Worm (Caenorhabditis elegans) whole organism, L4 larva: ENCODE data around the gene T28D6.5.
A peak's percentile ranks its signal among the peaks of the same experiment; 100 is the strongest.

Experiments used
- D1046.2 ChIP-seq: fragments of 200-800 bp; sonication (Bioruptor generic); IDR thresholded peaks from 2 replicates; pipeline ENCODE4 v1.3.6; 2022; ENCODE audit warnings: missing genetic modification characterization, missing compliant biosample characterization
- F26F4.8 ChIP-seq: fragments of 200-800 bp; sonication (Bioruptor generic); conservative IDR thresholded peaks from 2 replicates; pipeline ENCODE4 v1.3.6; 2022; ENCODE audit warnings: missing genetic modification characterization, missing compliant biosample characterization
- Y105C5A.15 ChIP-seq: fragments of 200-800 bp; sonication (Bioruptor generic); IDR thresholded peaks from 2 replicates; pipeline ENCODE4 v1.3.6; 2022; ENCODE audit warnings: missing genetic modification characterization, missing compliant biosample characterization
- Y75B8A.6 ChIP-seq: fragments of 200-800 bp; sonication (Bioruptor generic); IDR thresholded peaks from 2 replicates; pipeline ENCODE4 v1.3.6; 2022; ENCODE audit warnings: missing genetic modification reagents, missing genetic modification characterization, missing compliant biosample characterization
- ZK337.2 ChIP-seq: fragments of 200-800 bp; sonication (Bioruptor generic); IDR thresholded peaks from 2 replicates; pipeline ENCODE4 v1.3.6; 2022; ENCODE audit warnings: missing genetic modification reagents, missing genetic modification characterization, missing compliant biosample characterization
- aha-1 ChIP-seq: fragments of 150-350 bp; peaks from one replicate; lab custom pipeline; 2014; ENCODE audit warnings: missing biosample characterization, missing genetic modification characterization
- ama-1 ChIP-seq: fragments of 150-350 bp; optimal IDR thresholded peaks from 2 replicates; lab custom pipeline; 2014; ENCODE audit warnings: inconsistent platforms, mixed read lengths
- arid-1 ChIP-seq: fragments of 200-800 bp; sonication (Bioruptor generic); conservative IDR thresholded peaks from 2 replicates; pipeline ENCODE4 v1.3.6; 2022; ENCODE audit warnings: missing genetic modification reagents, missing genetic modification characterization, missing compliant biosample characterization
- ceh-32 ChIP-seq: sonication (generic microtip); optimal IDR thresholded peaks from 2 replicates; lab custom pipeline; 2016; ENCODE audit warnings: mild to moderate bottlenecking, missing genetic modification characterization, missing compliant biosample characterization; ENCODE audit not compliant: poor library complexity
- ceh-44 ChIP-seq: fragments of 200-800 bp; sonication (Bioruptor generic); IDR thresholded peaks from 2 replicates; pipeline ENCODE4 v1.3.6; 2022; ENCODE audit warnings: missing genetic modification reagents, missing genetic modification characterization, missing compliant biosample characterization
- cey-2 ChIP-seq: sonication (generic microtip); optimal IDR thresholded peaks from 3 replicates; lab custom pipeline; 2017; ENCODE audit warnings: missing genetic modification characterization, mild to moderate bottlenecking, missing compliant biosample characterization, antibody characterized with exemption, borderline replicate concordance; ENCODE audit not compliant: insufficient read depth
- daf-16 ChIP-seq, 3 experiments: sonication (generic microtip); optimal IDR thresholded peaks; 2 replicates each; lab custom pipeline; 2016 to 2017; ENCODE audit warnings: missing genetic modification characterization in 3 of 3, missing genetic modification reagents in 3 of 3, mild to moderate bottlenecking in 2 of 3, missing compliant biosample characterization in 2 of 3, missing biosample characterization in 1 of 3, moderate library complexity in 1 of 3
- daf-19 ChIP-seq: fragments of 200-800 bp; sonication (Bioruptor generic); conservative IDR thresholded peaks from 2 replicates; pipeline ENCODE4 v1.3.6; 2022; ENCODE audit warnings: missing genetic modification characterization, missing compliant biosample characterization
- daf-8 ChIP-seq: fragments of 200-800 bp; sonication (Bioruptor generic); IDR thresholded peaks from 2 replicates; pipeline ENCODE4 v1.3.6; 2022; ENCODE audit warnings: missing genetic modification characterization, missing compliant biosample characterization
- dmd-6 ChIP-seq: fragments of 200-800 bp; sonication (Bioruptor generic); IDR thresholded peaks from 2 replicates; pipeline ENCODE4 v1.3.6; 2022; ENCODE audit warnings: missing genetic modification reagents, missing genetic modification characterization, missing compliant biosample characterization
- dpl-1 ChIP-seq: fragments of 150-350 bp; optimal IDR thresholded peaks from 2 replicates; lab custom pipeline; 2014; ENCODE audit warnings: missing biosample characterization, missing genetic modification reagents, missing genetic modification characterization
- duxl-1 ChIP-seq: sonication (generic microtip); optimal IDR thresholded peaks from 2 replicates; lab custom pipeline; 2016; ENCODE audit warnings: mild to moderate bottlenecking, missing genetic modification characterization, moderate library complexity, missing compliant biosample characterization; ENCODE audit not compliant: poor library complexity
- dve-1 ChIP-seq: sonication (generic microtip); optimal IDR thresholded peaks from 2 replicates; lab custom pipeline; 2017; ENCODE audit warnings: antibody characterized with exemption, mild to moderate bottlenecking, missing genetic modification characterization, missing compliant biosample characterization; ENCODE audit not compliant: insufficient read depth
- egl-27 ChIP-seq: sonication (generic microtip); optimal IDR thresholded peaks from 3 replicates; lab custom pipeline; 2017; ENCODE audit warnings: missing biosample characterization, missing genetic modification reagents, missing genetic modification characterization
- fkh-10 ChIP-seq: fragments of 150-350 bp; optimal IDR thresholded peaks from 2 replicates; lab custom pipeline; 2014; ENCODE audit warnings: missing biosample characterization, missing genetic modification reagents, missing genetic modification characterization
- gei-8 ChIP-seq: fragments of 200-800 bp; sonication (Bioruptor generic); optimal IDR thresholded peaks from 2 replicates; lab custom pipeline; 2018; ENCODE audit warnings: mild to moderate bottlenecking, missing genetic modification characterization, missing compliant biosample characterization
- hif-1 ChIP-seq, 2 experiments: sonication (generic microtip); optimal IDR thresholded peaks; 2 replicates each; lab custom pipeline; 2016 to 2017; ENCODE audit warnings: missing compliant biosample characterization in 2 of 2, missing genetic modification characterization in 2 of 2, missing genetic modification reagents in 2 of 2, missing genotype in 2 of 2, mild to moderate bottlenecking in 1 of 2
- hlh-30 ChIP-seq: sonication (generic microtip); optimal IDR thresholded peaks from 2 replicates; lab custom pipeline; 2017; ENCODE audit warnings: antibody characterized with exemption, mild to moderate bottlenecking, missing genetic modification characterization, missing compliant biosample characterization; ENCODE audit not compliant: insufficient read depth
- hmg-1.1 ChIP-seq: fragments of 200-800 bp; sonication (Bioruptor generic); IDR thresholded peaks from 2 replicates; pipeline ENCODE4 v1.3.6; 2022; ENCODE audit warnings: missing genetic modification reagents, missing genetic modification characterization, missing compliant biosample characterization
- lin-15B ChIP-seq: fragments of 150-350 bp; sonication (generic microtip); optimal IDR thresholded peaks from 3 replicates; lab custom pipeline; 2014; ENCODE audit warnings: missing biosample characterization, missing genetic modification characterization
- lin-38 ChIP-seq: fragments of 200-800 bp; sonication (Bioruptor generic); IDR thresholded peaks from 2 replicates; pipeline ENCODE4 v1.3.6; 2022; ENCODE audit warnings: missing genetic modification reagents, missing genetic modification characterization, missing compliant biosample characterization
- lsy-2 ChIP-seq, 2 experiments: fragments of 150-350 bp in 1 of 2; sonication (generic microtip) in 1 of 2; optimal IDR thresholded peaks; 2 replicates each; lab custom pipeline; 2014 to 2017; ENCODE audit warnings: missing biosample characterization in 2 of 2, missing genetic modification characterization in 2 of 2
- mdl-1 ChIP-seq, 2 experiments: fragments of 150-350 bp in 1 of 2; sonication (generic microtip) in 1 of 2; optimal IDR thresholded peaks; 2 replicates each; lab custom pipeline; 2014 to 2017; ENCODE audit warnings: missing biosample characterization in 2 of 2, missing genetic modification characterization in 2 of 2
- mdt-29 ChIP-seq: fragments of 200-800 bp; sonication (Bioruptor generic); IDR thresholded peaks from 2 replicates; pipeline ENCODE4 v1.3.6; 2022; ENCODE audit warnings: missing genetic modification reagents, missing genetic modification characterization, missing compliant biosample characterization
- mep-1 ChIP-seq: fragments of 150-350 bp; sonication (generic microtip); optimal IDR thresholded peaks from 3 replicates; lab custom pipeline; 2014; ENCODE audit warnings: missing biosample characterization, missing genetic modification characterization
- mxl-2 ChIP-seq: fragments of 200-800 bp; sonication (Bioruptor generic); conservative IDR thresholded peaks from 2 replicates; pipeline ENCODE4 v1.3.6; 2022; ENCODE audit warnings: missing genetic modification reagents, missing genetic modification characterization, missing compliant biosample characterization
- mxl-3 ChIP-seq: fragments of 200-800 bp; sonication (Bioruptor generic); optimal IDR thresholded peaks from 2 replicates; lab custom pipeline; 2018; ENCODE audit warnings: mild to moderate bottlenecking, missing genetic modification characterization, missing compliant biosample characterization
- nhr-10 ChIP-seq: fragments of 150-350 bp; optimal IDR thresholded peaks from 2 replicates; lab custom pipeline; 2014; ENCODE audit warnings: missing biosample characterization, missing genetic modification characterization
- nhr-11 ChIP-seq: fragments of 150-350 bp; optimal IDR thresholded peaks from 2 replicates; lab custom pipeline; 2014; ENCODE audit warnings: missing biosample characterization, missing genetic modification characterization
- nhr-25 ChIP-seq: sonication (generic microtip); optimal IDR thresholded peaks from 2 replicates; lab custom pipeline; 2017; ENCODE audit warnings: missing genetic modification characterization, mild to moderate bottlenecking, missing compliant biosample characterization, antibody characterized with exemption, moderate library complexity, borderline replicate concordance; ENCODE audit not compliant: insufficient read depth
- nhr-41 ChIP-seq: fragments of 200-800 bp; sonication (Bioruptor generic); IDR thresholded peaks from 2 replicates; pipeline ENCODE4 v1.3.6; 2022; ENCODE audit warnings: missing genetic modification reagents, missing genetic modification characterization, missing compliant biosample characterization
- nhr-6 ChIP-seq: fragments of 150-350 bp; optimal IDR thresholded peaks from 2 replicates; lab custom pipeline; 2014; ENCODE audit warnings: missing biosample characterization, missing genetic modification characterization
- nhr-76 ChIP-seq: fragments of 150-350 bp; optimal IDR thresholded peaks from 2 replicates; lab custom pipeline; 2014; ENCODE audit warnings: missing biosample characterization, missing genetic modification characterization
- nhr-77 ChIP-seq: fragments of 150-350 bp; optimal IDR thresholded peaks from 2 replicates; lab custom pipeline; 2014; ENCODE audit warnings: missing biosample characterization, missing genetic modification characterization
- pqm-1 ChIP-seq: sonication (generic microtip); optimal IDR thresholded peaks from 2 replicates; lab custom pipeline; 2017; ENCODE audit warnings: missing biosample characterization, missing genetic modification characterization
- rbr-2 ChIP-seq: sonication (generic microtip); optimal IDR thresholded peaks from 2 replicates; lab custom pipeline; 2016; ENCODE audit warnings: missing genotype, missing genetic modification characterization, missing compliant biosample characterization
- skn-1 ChIP-seq: fragments of 150-350 bp; optimal IDR thresholded peaks from 2 replicates; lab custom pipeline; 2014; ENCODE audit warnings: missing biosample characterization, missing genetic modification characterization
- snpc-4 ChIP-seq: fragments of 150-350 bp; optimal IDR thresholded peaks from 2 replicates; lab custom pipeline; 2014; ENCODE audit warnings: missing biosample characterization, missing genetic modification characterization
- tag-97 ChIP-seq: fragments of 200-800 bp; sonication (Bioruptor generic); IDR thresholded peaks from 2 replicates; pipeline ENCODE4 v1.3.6; 2022; ENCODE audit warnings: missing genetic modification characterization, missing compliant biosample characterization
- tra-1 ChIP-seq: fragments of 200-800 bp; sonication (Bioruptor generic); IDR thresholded peaks from 2 replicates; pipeline ENCODE4 v1.3.6; 2022; ENCODE audit warnings: missing genetic modification reagents, missing genetic modification characterization, missing compliant biosample characterization
- unc-130 ChIP-seq: sonication (generic microtip); optimal IDR thresholded peaks from 2 replicates; lab custom pipeline; 2016; ENCODE audit warnings: missing genetic modification reagents, missing genetic modification characterization, missing compliant biosample characterization
- unc-39 ChIP-seq: sonication (generic microtip); optimal IDR thresholded peaks from 2 replicates; lab custom pipeline; 2017; ENCODE audit warnings: missing biosample characterization, missing genetic modification characterization
- vab-7 ChIP-seq: fragments of 200-800 bp; sonication (Bioruptor generic); IDR thresholded peaks from 2 replicates; pipeline ENCODE4 v1.3.6; 2022; ENCODE audit warnings: missing genetic modification reagents, missing genetic modification characterization, missing compliant biosample characterization
- ztf-7 ChIP-seq: fragments of 150-350 bp; optimal IDR thresholded peaks from 2 replicates; lab custom pipeline; 2014; ENCODE audit warnings: missing biosample characterization, missing genetic modification characterization

The T28D6.5 gene

ce11 chrIII:11290554-11290953 lies 42.9 kb upstream of the T28D6.5 start, which contains the start of the genes gly-9, mib-1 and smc-3 (continued):
- TF ChIP-seq Y105C5A.15 (GFP tag; lab: Robert Waterston, UW), result no peak
- no peak for TF ChIP-seq daf-16 (GFP tag; optimal IDR thresholded peaks at IDR 0.05; lab: Kevin White, UChicago)
- no peak for TF ChIP-seq daf-16 (tag; optimal IDR thresholded peaks at IDR 0.05; lab: Kevin White, UChicago)
- peak; percentile 27 for TF ChIP-seq nhr-11 (tag; lab: Kevin White, UChicago)
- TF ChIP-seq nhr-10 (tag; lab: Kevin White, UChicago), result no peak
- TF ChIP-seq aha-1 (tag; lab: Kevin White, UChicago), result peak; percentile 96
- TF ChIP-seq ZK337.2 (GFP tag; lab: Robert Waterston, UW), result peak; percentile 92
- no peak for TF ChIP-seq mdl-1 (tag; optimal IDR thresholded peaks at IDR 0.05; lab: Kevin White, UChicago)
- no peak for TF ChIP-seq tag-97 (GFP tag; lab: Robert Waterston, UW)
- peak; percentile 91 for TF ChIP-seq dpl-1 (GFP tag; lab: Kevin White, UChicago)
- TF ChIP-seq D1046.2, result peak; percentile 59; the same call in 1 of the 2 replicates
- TF ChIP-seq nhr-77 (tag; lab: Kevin White, UChicago), result no peak
- no peak for TF ChIP-seq ama-1 (lab: Kevin White, UChicago)
- TF ChIP-seq snpc-4 (tag; lab: Kevin White, UChicago), result no peak
- peak; percentile 35 for TF ChIP-seq dve-1 (tag; lab: Kevin White, UChicago)
- TF ChIP-seq gei-8 (GFP tag; lab: Kevin White, UChicago), result no peak
- TF ChIP-seq lsy-2 (tag; optimal IDR thresholded peaks at IDR 0.05; lab: Kevin White, UChicago), result peak in 1 of 2 experiments; percentile 81
- no peak for TF ChIP-seq ceh-32 (tag; lab: Kevin White, UChicago)
- TF ChIP-seq nhr-41 (GFP tag; lab: Robert Waterston, UW), result no peak
- no peak for TF ChIP-seq nhr-76
- no peak for TF ChIP-seq ztf-7 (tag; lab: Kevin White, UChicago)
- no peak for TF ChIP-seq mxl-2 (GFP tag; lab: Robert Waterston, UW)
- TF ChIP-seq mep-1, result peak; percentile 43
- no peak for TF ChIP-seq fkh-10 (GFP tag; lab: Kevin White, UChicago)
- TF ChIP-seq hlh-30, result peak; percentile 38
- TF ChIP-seq duxl-1 (tag; lab: Kevin White, UChicago), result no peak
- no peak for TF ChIP-seq nhr-25 (tag; lab: Kevin White, UChicago)
- TF ChIP-seq ceh-44 (GFP tag; lab: Robert Waterston, UW), result no peak
- peak; percentile 67 for TF ChIP-seq lin-38 (GFP tag; lab: Robert Waterston, UW)
- no peak for TF ChIP-seq vab-7 (GFP tag; lab: Robert Waterston, UW)
- peak; percentile 56 for TF ChIP-seq nhr-6 (tag; lab: Kevin White, UChicago)
- no peak for TF ChIP-seq pqm-1 (tag; lab: Kevin White, UChicago)
- TF ChIP-seq mdt-29 (GFP tag; lab: Robert Waterston, UW), result no peak
- no peak for TF ChIP-seq skn-1 (tag; lab: Kevin White, UChicago)
- peak; percentile 29 for TF ChIP-seq rbr-2 (tag; lab: Kevin White, UChicago)
- no peak for TF ChIP-seq daf-8
- no peak for TF ChIP-seq F26F4.8
- no peak for TF ChIP-seq hmg-1.1 (GFP tag; lab: Robert Waterston, UW)
- TF ChIP-seq daf-19 (GFP tag; lab: Robert Waterston, UW), result no peak
- peak; percentile 94 for TF ChIP-seq unc-130 (GFP tag; lab: Kevin White, UChicago)
- TF ChIP-seq hif-1 (tag; optimal IDR thresholded peaks at IDR 0.05; lab: Kevin White, UChicago), result peak in 1 of 2 experiments; percentile 89
- TF ChIP-seq cey-2 (tag; lab: Kevin White, UChicago), result no peak
- TF ChIP-seq unc-39 (tag; lab: Kevin White, UChicago), result no peak
- no peak for TF ChIP-seq lin-15B (tag; lab: Kevin White, UChicago)
- no peak for TF ChIP-seq mxl-3 (GFP tag; lab: Kevin White, UChicago)
- no peak for TF ChIP-seq arid-1 (GFP tag; lab: Robert Waterston, UW)
- peak; percentile 45; the same call in 1 of the 2 replicates for TF ChIP-seq dmd-6 (GFP tag; lab: Robert Waterston, UW)
- TF ChIP-seq tra-1 (GFP tag; lab: Robert Waterston, UW), result no peak
- TF ChIP-seq Y75B8A.6, result no peak
- TF ChIP-seq egl-27, result no peak
- TF ChIP-seq, all 104 proteins: peak for 19
